Worm (Caenorhabditis elegans) whole organism, midembryonic: ENCODE measurements around the gene R07B1.11.

Experiments
- T22C8.4 ChIP-seq: fragments of 200-800 bp; sonication (Bioruptor generic); IDR thresholded peaks from 2 replicates; pipeline ENCODE4 v1.3.6; 2022; ENCODE audit warnings: missing genetic modification characterization, missing compliant biosample characterization
- cog-1 ChIP-seq: sonication (generic microtip); optimal IDR thresholded peaks from 2 replicates; lab custom pipeline; 2016; ENCODE audit warnings: missing genetic modification characterization, missing compliant biosample characterization
- flt-1 ChIP-seq: fragments of 200-800 bp; sonication (Bioruptor generic); IDR thresholded peaks from 2 replicates; pipeline ENCODE4 v1.3.6; 2022; ENCODE audit warnings: missing genetic modification characterization, missing compliant biosample characterization
- klf-2 ChIP-seq: fragments of 200-800 bp; sonication (Bioruptor generic); conservative IDR thresholded peaks from 2 replicates; pipeline ENCODE4 v1.3.6; 2022; ENCODE audit warnings: missing genetic modification reagents, missing genetic modification characterization, missing compliant biosample characterization
- med-1 ChIP-seq: sonication (generic microtip); optimal IDR thresholded peaks from 2 replicates; lab custom pipeline; 2017; ENCODE audit warnings: missing genetic modification characterization, mild to moderate bottlenecking, missing compliant biosample characterization, antibody characterized with exemption, missing genetic modification reagents; ENCODE audit not compliant: insufficient read depth
- ref-1 ChIP-seq: fragments of 200-800 bp; sonication (Bioruptor generic); conservative IDR thresholded peaks from 2 replicates; pipeline ENCODE4 v1.3.6; 2022; ENCODE audit warnings: missing genetic modification reagents, missing genetic modification characterization, missing compliant biosample characterization
- tab-1 ChIP-seq: fragments of 200-800 bp; sonication (Bioruptor generic); IDR thresholded peaks from 2 replicates; pipeline ENCODE4 v1.3.6; 2022; ENCODE audit warnings: missing genetic modification characterization, missing compliant biosample characterization
- ztf-23 ChIP-seq: fragments of 200-800 bp; sonication (Bioruptor generic); IDR thresholded peaks from 2 replicates; pipeline ENCODE4 v1.3.6; 2022; ENCODE audit warnings: missing genetic modification reagents, missing genetic modification characterization, missing compliant biosample characterization
- ztf-29 ChIP-seq: fragments of 200-800 bp; sonication (Bioruptor generic); IDR thresholded peaks from 2 replicates; pipeline ENCODE4 v1.3.6; 2022; ENCODE audit warnings: missing genetic modification reagents, missing genetic modification characterization, missing compliant biosample characterization

Gene R07B1.11

DNA sequence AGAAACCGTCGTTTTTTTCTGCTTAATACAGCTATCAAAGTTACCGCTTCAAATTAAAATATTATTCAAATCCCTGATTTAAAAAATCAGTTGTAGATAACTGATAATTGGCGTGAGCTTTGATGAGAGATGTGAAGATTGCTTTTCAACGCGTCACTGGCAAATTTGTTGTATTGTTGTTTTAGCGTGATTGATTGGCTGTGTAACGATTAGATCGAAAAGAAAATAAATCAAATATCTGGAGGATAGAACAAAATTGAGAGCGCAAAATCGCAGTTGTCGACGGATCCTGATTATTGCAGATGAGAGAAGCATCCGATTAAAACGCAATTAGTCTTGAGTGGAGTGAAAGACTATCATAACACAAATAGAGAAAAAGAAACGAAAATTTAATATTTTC is 15.9 kb upstream of the R07B1.11 start:
- TF ChIP-seq T22C8.4 (GFP tag; lab: Robert Waterston, UW), result no peak
- TF ChIP-seq tab-1, result no peak
- no peak for TF ChIP-seq cog-1 (tag; lab: Kevin White, UChicago)
- TF ChIP-seq ztf-23 (GFP tag; lab: Robert Waterston, UW), result no peak
- TF ChIP-seq ref-1 (GFP tag; lab: Robert Waterston, UW), result no peak
- TF ChIP-seq ztf-29, result no peak
- TF ChIP-seq flt-1 (GFP tag; lab: Robert Waterston, UW), result no peak
- no peak for TF ChIP-seq klf-2 (GFP tag; lab: Robert Waterston, UW)
- no peak for TF ChIP-seq med-1 (GFP tag; lab: Kevin White, UChicago)

ce11 chrX:9842102-9842501 is 14.6 kb upstream of the R07B1.11 start:
- TF ChIP-seq ztf-29, result no peak
- no peak for TF ChIP-seq cog-1 (tag; lab: Kevin White, UChicago)
- no peak for TF ChIP-seq med-1 (GFP tag; lab: Kevin White, UChicago)
- no peak for TF ChIP-seq tab-1
- no peak for TF ChIP-seq ref-1 (GFP tag; lab: Robert Waterston, UW)
- TF ChIP-seq ztf-23 (GFP tag; lab: Robert Waterston, UW), result no peak
- TF ChIP-seq flt-1 (GFP tag; lab: Robert Waterston, UW), result no peak

ce11 chrX:9843568-9843967 is 13.2 kb upstream of the R07B1.11 start:
- no peak for TF ChIP-seq ztf-23 (GFP tag; lab: Robert Waterston, UW)
- no peak for TF ChIP-seq klf-2 (GFP tag; lab: Robert Waterston, UW)
- no peak for TF ChIP-seq tab-1
- TF ChIP-seq flt-1 (GFP tag; lab: Robert Waterston, UW), result no peak
- TF ChIP-seq cog-1 (tag; lab: Kevin White, UChicago), result no peak
- no peak for TF ChIP-seq ztf-29
- TF ChIP-seq ref-1 (GFP tag; lab: Robert Waterston, UW), result no peak
- TF ChIP-seq T22C8.4 (GFP tag; lab: Robert Waterston, UW), result no peak
- TF ChIP-seq med-1 (GFP tag; lab: Kevin White, UChicago), result no peak

DNA sequence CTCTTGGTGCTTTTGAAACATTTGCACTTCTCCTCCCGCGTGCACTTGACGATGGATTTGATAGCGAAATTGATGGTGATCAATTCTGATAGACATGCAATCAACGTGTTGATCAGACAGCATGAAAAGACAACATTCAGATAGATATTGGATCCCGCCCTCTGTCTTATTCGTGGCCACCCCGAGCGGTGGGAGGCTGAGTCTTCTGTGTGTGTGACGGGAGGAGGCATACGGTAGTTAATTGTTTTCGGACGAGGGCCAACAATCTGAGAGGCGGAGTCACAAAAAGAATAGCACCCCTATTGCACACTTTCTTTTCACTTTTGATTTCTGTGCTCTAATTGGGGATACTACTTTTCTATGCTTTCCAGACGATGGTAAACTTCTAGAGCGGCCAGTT is 10.8 kb upstream of the R07B1.11 start:
- TF ChIP-seq flt-1 (GFP tag; lab: Robert Waterston, UW) (no peak), ref-1 (GFP tag; lab: Robert Waterston, UW) (no peak), tab-1 (no peak), med-1 (GFP tag; lab: Kevin White, UChicago) (no peak), cog-1 (tag; lab: Kevin White, UChicago) (no peak), T22C8.4 (GFP tag; lab: Robert Waterston, UW) (no peak), ztf-23 (GFP tag; lab: Robert Waterston, UW) (no peak), ztf-29 (no peak), klf-2 (GFP tag; lab: Robert Waterston, UW) (no peak)

ce11 chrX:9846975-9847374 is 9.7 kb upstream of the R07B1.11 start, which contains the start of gene vab-15:
Gene vab-15 (plus strand): TSS chrX:9847275.
- TF ChIP-seq klf-2 (GFP tag; lab: Robert Waterston, UW) (no peak), ref-1 (GFP tag; lab: Robert Waterston, UW) (no peak), med-1 (GFP tag; lab: Kevin White, UChicago) (no peak), cog-1 (tag; lab: Kevin White, UChicago) (no peak), ztf-29 (no peak), flt-1 (GFP tag; lab: Robert Waterston, UW) (no peak), tab-1 (no peak), ztf-23 (GFP tag; lab: Robert Waterston, UW) (no peak), T22C8.4 (GFP tag; lab: Robert Waterston, UW) (no peak)

DNA sequence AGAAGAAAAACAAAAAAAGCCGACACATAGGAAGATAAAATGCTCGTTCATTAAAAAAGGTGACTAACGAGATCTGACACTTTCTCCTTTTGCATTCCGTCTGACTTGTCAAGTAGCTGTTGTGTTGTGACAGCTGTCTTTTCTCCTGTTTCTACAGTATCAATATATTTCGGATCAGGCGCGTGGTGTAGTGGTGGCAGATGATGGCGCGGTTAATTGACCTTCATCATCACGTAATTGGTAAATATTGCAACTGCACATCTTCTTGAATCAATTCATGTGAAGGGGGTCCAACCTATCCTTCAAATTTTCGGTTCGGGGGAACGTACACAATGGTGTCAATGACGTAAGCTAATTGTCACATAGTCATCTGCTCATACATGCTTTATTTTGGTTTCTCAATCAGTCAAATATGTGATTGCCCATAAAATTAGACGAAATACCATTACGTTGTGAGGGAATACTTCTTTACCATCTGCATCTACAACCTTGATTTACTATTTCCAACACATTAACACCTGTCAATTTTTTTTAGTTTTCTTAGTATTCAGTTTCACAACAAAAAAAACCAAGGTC is 8.4 kb upstream of the R07B1.11 start:
- TF ChIP-seq tab-1 (no peak), ztf-29 (no peak), flt-1 (GFP tag; lab: Robert Waterston, UW) (no peak), ref-1 (GFP tag; lab: Robert Waterston, UW) (no peak), T22C8.4 (GFP tag; lab: Robert Waterston, UW) (no peak), ztf-23 (GFP tag; lab: Robert Waterston, UW) (no peak), cog-1 (tag; lab: Kevin White, UChicago) (no peak), med-1 (GFP tag; lab: Kevin White, UChicago) (no peak), klf-2 (GFP tag; lab: Robert Waterston, UW) (no peak)

DNA sequence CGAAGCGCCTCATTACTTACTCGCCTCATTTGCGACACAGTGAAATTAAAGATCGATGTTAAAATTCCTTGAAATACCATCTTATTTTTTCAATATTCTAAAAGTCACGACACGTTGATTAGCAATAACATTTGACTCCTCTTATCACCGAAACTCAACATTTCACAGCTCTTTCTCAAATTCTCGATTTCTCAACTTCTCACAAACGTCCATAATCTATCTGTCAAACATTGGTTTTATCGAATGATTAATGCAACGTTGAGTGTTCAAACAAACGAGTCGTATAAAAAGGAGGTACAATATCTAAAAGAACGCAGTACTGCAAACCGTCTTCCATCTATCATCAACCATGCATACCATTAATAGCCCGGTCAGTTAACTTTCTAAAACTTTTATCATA is 6.5 kb upstream of the R07B1.11 start, which contains the start of gene lec-8:
TSS of gene lec-8 (plus strand) at position 314 of the 400 bp plus-strand sequence.
- TF ChIP-seq tab-1, result no peak

DNA sequence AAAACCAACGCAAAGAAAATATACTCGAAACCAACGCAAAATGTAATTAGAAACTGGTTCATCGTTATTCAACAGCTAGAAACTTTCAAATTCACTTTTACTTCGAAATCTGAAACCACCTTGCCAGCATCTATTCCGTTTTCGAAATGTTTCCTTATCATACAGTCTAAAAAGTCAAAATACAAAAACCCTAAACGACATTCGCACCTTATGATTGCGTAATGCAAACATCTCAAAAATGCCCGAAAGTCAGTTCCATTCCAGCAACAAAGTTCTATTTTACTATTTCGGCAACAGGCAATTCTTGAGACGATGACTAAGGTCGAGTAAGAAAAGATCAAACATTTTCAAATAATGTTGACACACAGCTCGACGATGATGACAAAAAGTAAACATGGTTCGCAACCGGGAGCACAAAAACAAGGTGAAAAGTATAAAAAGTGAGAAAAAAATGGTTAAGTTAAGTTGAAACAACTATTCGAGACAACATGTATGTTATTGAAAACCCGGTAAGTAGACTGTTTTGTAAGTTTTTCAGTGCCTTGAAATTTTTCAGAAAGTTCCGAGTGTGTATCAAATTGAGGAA is 4.9 kb upstream of the R07B1.11 start, which contains the start of gene lec-7:
TSS of gene lec-7 (plus strand) at position 297 of the 586 bp plus-strand sequence.
- TF ChIP-seq cog-1 (tag; lab: Kevin White, UChicago) (no peak), ztf-23 (GFP tag; lab: Robert Waterston, UW) (no peak), med-1 (GFP tag; lab: Kevin White, UChicago) (no peak), ref-1 (GFP tag; lab: Robert Waterston, UW) (no peak), ztf-29 (no peak), T22C8.4 (GFP tag; lab: Robert Waterston, UW) (no peak), klf-2 (GFP tag; lab: Robert Waterston, UW) (no peak), tab-1 (no peak), flt-1 (GFP tag; lab: Robert Waterston, UW) (no peak)

DNA sequence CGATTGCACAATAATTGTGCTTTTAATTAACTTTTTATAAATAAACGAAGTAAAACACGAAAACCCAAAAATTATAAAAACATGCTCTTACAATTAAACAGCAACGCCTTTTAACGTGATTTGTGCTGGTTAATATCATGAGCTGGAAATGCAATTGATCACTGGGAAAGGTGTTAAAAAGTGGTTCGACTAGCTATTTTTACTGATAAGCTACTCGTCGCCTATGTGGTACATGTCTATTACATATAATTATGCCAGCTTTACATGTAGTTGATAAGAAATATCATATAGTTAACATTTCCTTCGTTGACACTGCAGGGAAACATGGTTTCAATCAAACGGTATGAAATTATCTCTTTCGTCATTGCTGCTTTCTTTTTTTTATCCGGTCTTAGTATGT is 1.4 kb downstream of the R07B1.11 start, which contains the start of gene scav-5:
TSS of gene scav-5 (plus strand) at position 297 of the 400 bp plus-strand sequence.
- TF ChIP-seq med-1 (GFP tag; lab: Kevin White, UChicago), result no peak
